Worm (Caenorhabditis elegans) whole organism, midembryonic: Measurements from ENCODE around the gene cox-10.

Experiments used
- cog-1 ChIP-seq: sonication (generic microtip); optimal IDR thresholded peaks from 2 replicates; lab custom pipeline; 2016; ENCODE audit warnings: missing genetic modification characterization, missing compliant biosample characterization
- ref-1 ChIP-seq: fragments of 200-800 bp; sonication (Bioruptor generic); conservative IDR thresholded peaks from 2 replicates; pipeline ENCODE4 v1.3.6; 2022; ENCODE audit warnings: missing genetic modification reagents, missing genetic modification characterization, missing compliant biosample characterization
- tab-1 ChIP-seq: fragments of 200-800 bp; sonication (Bioruptor generic); IDR thresholded peaks from 2 replicates; pipeline ENCODE4 v1.3.6; 2022; ENCODE audit warnings: missing genetic modification characterization, missing compliant biosample characterization

DNA sequence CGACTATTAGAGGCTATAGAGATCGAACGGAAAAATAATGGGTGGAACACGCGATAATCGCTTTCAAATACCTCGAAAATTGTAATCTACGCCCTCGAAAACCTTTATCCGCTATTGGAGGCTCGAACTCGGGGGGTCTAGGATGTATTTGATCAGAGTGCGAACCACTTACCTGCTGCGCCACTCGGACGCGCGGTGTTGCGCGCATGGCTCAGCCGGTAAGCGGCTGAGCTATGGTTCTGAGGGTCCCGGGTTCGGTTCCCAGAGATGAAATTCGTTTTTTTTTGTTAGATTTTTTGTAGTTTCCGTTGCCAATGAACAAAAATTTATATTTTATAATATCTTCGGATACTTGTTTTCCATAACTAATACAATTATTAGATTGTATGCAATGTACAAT lies 11.6 kb upstream of the cox-10 start:
- no peak for TF ChIP-seq cog-1 (tag; lab: Kevin White, UChicago)
- no peak for TF ChIP-seq tab-1
- TF ChIP-seq ref-1: no peak
